Worm (Caenorhabditis elegans) whole organism, L4/young adult: ENCODE results near the gene Y32H12A.6.

Experiments used
- W03F9.2 ChIP-seq: fragments of 150-350 bp; optimal IDR thresholded peaks from 2 replicates; lab custom pipeline; 2014; ENCODE audit warnings: missing biosample characterization, missing genetic modification characterization
- him-1 ChIP-seq: sonication (generic microtip); optimal IDR thresholded peaks from 2 replicates; lab custom pipeline; 2016; ENCODE audit warnings: missing genotype, missing genetic modification reagents, missing genetic modification characterization, missing compliant biosample characterization

DNA sequence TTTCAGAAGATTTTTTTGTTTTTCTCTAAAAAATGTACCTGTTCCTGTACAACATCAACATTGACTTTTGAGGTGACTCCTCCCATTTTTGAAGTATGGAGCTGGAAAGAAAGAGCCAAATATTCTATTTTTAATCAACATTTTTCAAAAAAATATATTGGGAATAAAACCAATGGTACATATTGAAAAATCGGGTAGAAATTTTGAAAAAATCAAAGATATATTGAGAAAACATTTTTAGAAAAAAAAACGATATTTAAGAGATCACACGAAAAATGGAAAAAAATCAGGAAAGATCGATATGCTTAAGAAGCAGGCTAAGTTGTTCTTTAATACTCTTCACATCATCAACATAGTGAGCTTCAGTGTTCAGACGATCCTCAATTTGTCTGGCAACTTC is 36.0 kb downstream of the Y32H12A.6 start, which contains the start of gene glrx-21:
- TF ChIP-seq W03F9.2 (tag; lab: Kevin White, UChicago) = no peak
- no peak for TF ChIP-seq him-1 (tag; lab: Kevin White, UChicago)
